Worm (Caenorhabditis elegans) whole organism, mixed stage, embryonic: Measurements from ENCODE around the gene F26F4.6.

ENCODE experiments used
- M03D4.4 ChIP-seq: sonication (generic microtip); optimal IDR thresholded peaks from 2 replicates; lab custom pipeline; 2017; ENCODE audit warnings: mild to moderate bottlenecking, missing genetic modification characterization, missing compliant biosample characterization
- bed-3 ChIP-seq: fragments of 200-800 bp; sonication (Bioruptor generic); optimal IDR thresholded peaks from 3 replicates; lab custom pipeline; 2018; ENCODE audit warnings: mild to moderate bottlenecking, missing genetic modification characterization, moderate library complexity, missing compliant biosample characterization
- ceh-43 ChIP-seq: fragments of 200-800 bp; sonication (Bioruptor generic); optimal IDR thresholded peaks from 2 replicates; lab custom pipeline; 2018; ENCODE audit warnings: mild to moderate bottlenecking, missing genetic modification characterization, moderate library complexity, missing compliant biosample characterization
- ces-1 ChIP-seq: fragments of 150-350 bp; optimal IDR thresholded peaks from 2 replicates; lab custom pipeline; 2014; ENCODE audit warnings: missing biosample characterization, missing genetic modification reagents, missing genetic modification characterization
- cnd-1 ChIP-seq: fragments of 200-800 bp; sonication (Bioruptor generic); optimal IDR thresholded peaks from 2 replicates; lab custom pipeline; 2018; ENCODE audit warnings: mild to moderate bottlenecking, missing genetic modification characterization, missing compliant biosample characterization
- drap-1 ChIP-seq: fragments of 200-800 bp; sonication (Bioruptor generic); optimal IDR thresholded peaks from 3 replicates; lab custom pipeline; 2018; ENCODE audit warnings: mild to moderate bottlenecking, missing genetic modification characterization, missing compliant biosample characterization
- elt-1 ChIP-seq: sonication (generic microtip); optimal IDR thresholded peaks from 2 replicates; lab custom pipeline; 2017; ENCODE audit warnings: missing genetic modification characterization, mild to moderate bottlenecking, missing compliant biosample characterization, antibody characterized with exemption, moderate library complexity, borderline replicate concordance; ENCODE audit not compliant: insufficient read depth
- elt-3 ChIP-seq: fragments of 150-350 bp; optimal IDR thresholded peaks from 2 replicates; lab custom pipeline; 2014; ENCODE audit warnings: missing biosample characterization, missing genetic modification characterization
- flh-1 ChIP-seq: fragments of 200-800 bp; sonication (Bioruptor generic); optimal IDR thresholded peaks from 2 replicates; lab custom pipeline; 2018; ENCODE audit warnings: mild to moderate bottlenecking, missing genetic modification characterization, moderate library complexity, missing compliant biosample characterization
- ham-2 ChIP-seq: fragments of 200-800 bp; sonication (Bioruptor generic); optimal IDR thresholded peaks from 2 replicates; lab custom pipeline; 2018; ENCODE audit warnings: mild to moderate bottlenecking, missing genetic modification characterization, missing compliant biosample characterization
- hlh-1 ChIP-seq: fragments of 150-350 bp; optimal IDR thresholded peaks from 2 replicates; lab custom pipeline; 2014; ENCODE audit warnings: missing biosample characterization, missing genetic modification reagents, missing genetic modification characterization
- lin-13 ChIP-seq: fragments of 150-350 bp; optimal IDR thresholded peaks from 2 replicates; lab custom pipeline; 2014; ENCODE audit warnings: missing biosample characterization, missing genetic modification characterization
- lsy-2 ChIP-seq: fragments of 150-350 bp; optimal IDR thresholded peaks from 2 replicates; lab custom pipeline; 2014; ENCODE audit warnings: missing biosample characterization, missing genetic modification characterization
- mab-5 ChIP-seq: fragments of 150-350 bp; optimal IDR thresholded peaks from 2 replicates; lab custom pipeline; 2014; ENCODE audit warnings: missing biosample characterization, missing genetic modification characterization
- mep-1 ChIP-seq: fragments of 150-350 bp; optimal IDR thresholded peaks from 2 replicates; lab custom pipeline; 2017; ENCODE audit warnings: missing biosample characterization, missing genetic modification reagents, missing genetic modification characterization, inconsistent platforms
- mls-2 ChIP-seq: sonication (generic microtip); optimal IDR thresholded peaks from 2 replicates; lab custom pipeline; 2016; ENCODE audit warnings: mild to moderate bottlenecking, missing genetic modification characterization, moderate library complexity, missing compliant biosample characterization
- nhr-12 ChIP-seq: fragments of 150-350 bp; optimal IDR thresholded peaks from 2 replicates; lab custom pipeline; 2014; ENCODE audit warnings: missing biosample characterization, missing genetic modification characterization
- nhr-237 ChIP-seq: fragments of 150-350 bp; optimal IDR thresholded peaks from 2 replicates; lab custom pipeline; 2014; ENCODE audit warnings: missing biosample characterization, missing genetic modification characterization
- nhr-28 ChIP-seq: fragments of 150-350 bp; optimal IDR thresholded peaks from 2 replicates; lab custom pipeline; 2014; ENCODE audit warnings: missing biosample characterization, missing genetic modification characterization
- nhr-76 ChIP-seq: sonication (generic microtip); optimal IDR thresholded peaks from 2 replicates; lab custom pipeline; 2017; ENCODE audit warnings: missing biosample characterization, missing genetic modification characterization
- pha-4 ChIP-seq: fragments of 150-350 bp; optimal IDR thresholded peaks from 2 replicates; lab custom pipeline; 2018; ENCODE audit warnings: missing biosample characterization, missing genetic modification reagents, missing genetic modification characterization
- snpc-4 ChIP-seq: fragments of 150-350 bp; optimal IDR thresholded peaks from 2 replicates; lab custom pipeline; 2014; ENCODE audit warnings: missing biosample characterization, missing genetic modification characterization
- sptf-1 ChIP-seq: sonication (generic microtip); optimal IDR thresholded peaks from 2 replicates; lab custom pipeline; 2017; ENCODE audit warnings: mild to moderate bottlenecking, missing genetic modification characterization, moderate library complexity, missing compliant biosample characterization
- tbx-8 ChIP-seq: fragments of 200-800 bp; sonication (Bioruptor generic); optimal IDR thresholded peaks from 2 replicates; lab custom pipeline; 2018; ENCODE audit warnings: mild to moderate bottlenecking, missing genetic modification characterization, moderate library complexity, missing compliant biosample characterization
- unc-120 ChIP-seq: sonication (generic microtip); optimal IDR thresholded peaks from 2 replicates; lab custom pipeline; 2017; ENCODE audit warnings: missing genetic modification characterization, missing compliant biosample characterization; ENCODE audit not compliant: poor library complexity, severe bottlenecking
- unc-39 ChIP-seq: fragments of 150-350 bp; optimal IDR thresholded peaks from 2 replicates; lab custom pipeline; 2014; ENCODE audit warnings: missing biosample characterization, missing genetic modification characterization
- zip-8 ChIP-seq: fragments of 150-350 bp; optimal IDR thresholded peaks from 2 replicates; lab custom pipeline; 2014; ENCODE audit warnings: missing biosample characterization, missing genetic modification characterization
- ztf-11 ChIP-seq: fragments of 150-350 bp; optimal IDR thresholded peaks from 2 replicates; lab custom pipeline; 2014; ENCODE audit warnings: missing biosample characterization, missing genetic modification characterization

F26F4.6 gene

ce11 chrIII:4893540-4893939 lies at the start of gene F26F4.6:
F26F4.6 (minus strand) TSS chrIII:4893640.
- TF ChIP-seq ceh-43 (GFP tag; lab: Kevin White, UChicago) (no peak), hlh-1 (tag; lab: Kevin White, UChicago) (no peak), zip-8 (no peak), mls-2 (no peak), sptf-1 (tag; lab: Kevin White, UChicago) (no peak), cnd-1 (tag; lab: Kevin White, UChicago) (no peak), mab-5 (tag; lab: Kevin White, UChicago) (no peak), ces-1 (GFP tag; lab: Kevin White, UChicago) (no peak), lin-13 (no peak), ham-2 (GFP tag; lab: Kevin White, UChicago) (no peak), tbx-8 (GFP tag; lab: Kevin White, UChicago) (no peak)

DNA sequence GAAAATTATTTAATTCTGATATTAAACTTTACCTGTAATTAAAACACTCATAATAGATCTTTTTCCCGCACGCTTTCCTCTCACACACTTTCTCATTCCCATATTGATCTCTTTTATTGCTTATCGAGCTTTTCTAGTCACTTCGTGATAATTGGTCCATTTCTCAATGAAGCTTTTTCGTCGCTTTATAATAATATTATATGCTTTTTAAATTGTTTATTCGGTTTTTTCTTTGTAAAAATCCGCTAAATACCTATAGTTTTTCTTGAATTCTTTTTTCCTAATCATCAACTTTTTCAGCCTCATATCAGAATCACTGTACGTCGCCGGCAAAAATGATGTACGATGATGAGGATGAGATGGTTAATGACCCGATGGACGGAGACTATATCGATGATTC lies 45.8 kb upstream of the F26F4.6 start, which contains the start of gene rpb-2:
rpb-2 (plus strand) TSS at position 301 of the 400 bp plus-strand sequence.
- TF ChIP-seq mab-5 (tag; lab: Kevin White, UChicago) (no peak), snpc-4 (no peak), lin-13 (no peak), unc-120 (tag; lab: Kevin White, UChicago) (no peak), elt-3 (tag; lab: Kevin White, UChicago) (no peak), elt-1 (tag; lab: Kevin White, UChicago) (no peak), nhr-237 (tag; lab: Kevin White, UChicago) (no peak), mls-2 (no peak), nhr-12 (tag; lab: Kevin White, UChicago) (no peak), zip-8 (no peak), lsy-2 (tag; lab: Kevin White, UChicago) (no peak), ztf-11 (no peak), tbx-8 (GFP tag; lab: Kevin White, UChicago) (no peak), flh-1 (GFP tag; lab: Kevin White, UChicago) (no peak), unc-39 (tag; lab: Kevin White, UChicago) (no peak)

DNA sequence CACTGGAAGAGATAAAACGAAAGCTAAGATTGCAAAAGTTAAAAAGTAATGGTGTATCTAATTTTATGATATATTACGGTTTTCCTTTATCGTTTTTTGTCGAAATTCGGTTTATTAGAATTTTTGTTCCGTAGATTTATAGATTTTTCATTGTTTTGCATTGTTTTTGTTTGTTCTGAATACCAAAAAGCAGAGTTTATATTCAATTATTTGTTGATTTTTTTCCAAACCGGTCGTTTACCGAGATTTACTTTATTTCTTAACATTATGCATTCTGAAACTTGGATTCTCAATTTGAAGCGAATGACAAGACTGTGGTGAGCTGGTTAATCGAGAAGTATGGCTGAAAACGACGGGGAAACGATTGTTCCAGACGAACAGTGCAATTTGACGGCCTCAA lies 43.6 kb upstream of the F26F4.6 start, which contains the start of gene fsn-1:
fsn-1 (plus strand) TSS at position 301 of the 400 bp plus-strand sequence.
- TF ChIP-seq lsy-2 (tag; lab: Kevin White, UChicago) (no peak), drap-1 (GFP tag; lab: Kevin White, UChicago) (no peak), hlh-1 (tag; lab: Kevin White, UChicago) (no peak), zip-8 (no peak), ztf-11 (no peak), snpc-4 (no peak), M03D4.4 (no peak), cnd-1 (tag; lab: Kevin White, UChicago) (no peak), nhr-76 (tag; lab: Kevin White, UChicago) (no peak), lin-13 (no peak), tbx-8 (GFP tag; lab: Kevin White, UChicago) (no peak), ceh-43 (GFP tag; lab: Kevin White, UChicago) (no peak), bed-3 (GFP tag; lab: Kevin White, UChicago) (no peak), elt-3 (tag; lab: Kevin White, UChicago) (no peak), unc-120 (tag; lab: Kevin White, UChicago) (no peak), pha-4 (tag; lab: Kevin White, UChicago) (no peak), mep-1 (tag; lab: Kevin White, UChicago) (no peak)

ce11 chrIII:4934896-4935628 lies 41.6 kb upstream of the F26F4.6 start, which contains the start of gene mrps-18C:
mrps-18C (plus strand) TSS chrIII:4935578.
- TF ChIP-seq pha-4 (tag; lab: Kevin White, UChicago) (no peak), ham-2 (GFP tag; lab: Kevin White, UChicago) (no peak), bed-3 (GFP tag; lab: Kevin White, UChicago) (no peak), flh-1 (GFP tag; lab: Kevin White, UChicago) (no peak)

ce11 chrIII:4932203-4932699 lies 38.8 kb upstream of the F26F4.6 start, which contains the start of the genes C26E6.12 and eri-9:
C26E6.12 (minus strand) TSS chrIII:4932253.
eri-9 (plus strand) TSS chrIII:4932450.
- TF ChIP-seq sptf-1 (tag; lab: Kevin White, UChicago) (no peak), nhr-28 (tag; lab: Kevin White, UChicago) (no peak), lsy-2 (tag; lab: Kevin White, UChicago) (no peak), mls-2 (no peak), ham-2 (GFP tag; lab: Kevin White, UChicago) (no peak), mep-1 (tag; lab: Kevin White, UChicago) (no peak), unc-120 (tag; lab: Kevin White, UChicago) (no peak), nhr-237 (tag; lab: Kevin White, UChicago) (no peak), drap-1 (GFP tag; lab: Kevin White, UChicago) (no peak)
